Worm (Caenorhabditis elegans) whole organism, early embryonic: ENCODE results near the gene lrpr-1.

Source experiments
- B0310.2 ChIP-seq: sonication (generic microtip); optimal IDR thresholded peaks from 2 replicates; lab custom pipeline; 2016; ENCODE audit warnings: mild to moderate bottlenecking, missing genetic modification characterization, missing compliant biosample characterization
- ama-1 ChIP-seq: fragments of 150-350 bp; optimal IDR thresholded peaks from 2 replicates; lab custom pipeline; 2014
- ceh-13 ChIP-seq: fragments of 200-800 bp; sonication (Bioruptor generic); optimal IDR thresholded peaks from 2 replicates; lab custom pipeline; 2018; ENCODE audit warnings: mild to moderate bottlenecking, missing genetic modification characterization, missing compliant biosample characterization
- ceh-36 ChIP-seq: sonication (generic microtip); optimal IDR thresholded peaks from 2 replicates; lab custom pipeline; 2016; ENCODE audit warnings: missing genetic modification characterization, inconsistent platforms, missing compliant biosample characterization
- ets-7 ChIP-seq: sonication (generic microtip); optimal IDR thresholded peaks from 2 replicates; lab custom pipeline; 2016; ENCODE audit warnings: missing genotype, missing genetic modification characterization, missing compliant biosample characterization
- flt-1 ChIP-seq: fragments of 200-800 bp; sonication (Bioruptor generic); IDR thresholded peaks from 2 replicates; pipeline ENCODE4 v1.3.6; 2022; ENCODE audit warnings: missing genetic modification characterization, missing compliant biosample characterization
- hmg-4 ChIP-seq: fragments of 200-800 bp; sonication (Bioruptor generic); optimal IDR thresholded peaks from 2 replicates; lab custom pipeline; 2018; ENCODE audit warnings: mild to moderate bottlenecking, missing genetic modification characterization, missing compliant biosample characterization
- pes-1 ChIP-seq: fragments of 200-800 bp; sonication (Bioruptor generic); IDR thresholded peaks from 2 replicates; pipeline ENCODE4 v1.3.6; 2022; ENCODE audit warnings: missing genetic modification reagents, missing genetic modification characterization, missing compliant biosample characterization
- scrt-1 ChIP-seq: fragments of 200-800 bp; sonication (Bioruptor generic); IDR thresholded peaks from 2 replicates; pipeline ENCODE4 v1.3.6; 2022; ENCODE audit warnings: missing genetic modification characterization, missing compliant biosample characterization
- tbx-11 ChIP-seq: fragments of 200-800 bp; sonication (Bioruptor generic); IDR thresholded peaks from 2 replicates; pipeline ENCODE4 v1.3.6; 2022; ENCODE audit warnings: missing genetic modification characterization, missing compliant biosample characterization
- tbx-37 ChIP-seq: fragments of 200-800 bp; sonication (Bioruptor generic); conservative IDR thresholded peaks from 2 replicates; pipeline ENCODE4 v1.3.6; 2022; ENCODE audit warnings: missing genetic modification reagents, missing genetic modification characterization, missing compliant biosample characterization
- tra-4 ChIP-seq: sonication (generic microtip); optimal IDR thresholded peaks from 2 replicates; lab custom pipeline; 2017; ENCODE audit warnings: missing genetic modification characterization, missing compliant biosample characterization

DNA sequence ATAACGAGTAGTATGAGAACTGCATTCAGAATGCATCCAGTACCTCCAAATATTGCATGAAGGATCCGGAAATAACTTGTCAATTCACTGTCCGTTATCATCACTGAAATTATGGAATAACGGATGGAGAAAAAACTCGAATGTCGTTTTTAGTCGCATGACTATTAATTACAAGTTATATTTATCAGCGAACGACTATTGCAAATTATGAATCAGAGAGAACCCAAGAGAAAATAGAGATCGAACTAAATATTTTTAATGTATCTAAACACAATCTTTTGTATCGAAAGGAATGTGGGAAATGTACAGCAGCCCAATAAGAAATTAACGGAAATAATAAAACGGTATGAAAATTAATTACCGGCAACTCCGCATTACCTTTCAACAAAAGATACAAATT is 17.8 kb downstream of the lrpr-1 start, which contains the start of gene srd-16:
- no peak for TF ChIP-seq ama-1 (lab: Kevin White, UChicago)
- no peak for TF ChIP-seq flt-1
- no peak for TF ChIP-seq B0310.2 (tag; lab: Kevin White, UChicago)
- TF ChIP-seq ceh-36 (tag; lab: Kevin White, UChicago): no peak
- no peak for TF ChIP-seq hmg-4 (GFP tag; lab: Kevin White, UChicago)
- TF ChIP-seq scrt-1: no peak
- no peak for TF ChIP-seq tbx-11
- TF ChIP-seq tra-4: no peak
- no peak for TF ChIP-seq tbx-37 (GFP tag; lab: Robert Waterston, UW)
- TF ChIP-seq ets-7 (tag; lab: Kevin White, UChicago): no peak
- TF ChIP-seq ceh-13 (GFP tag; lab: Kevin White, UChicago): no peak
- TF ChIP-seq pes-1 (GFP tag; lab: Robert Waterston, UW): no peak
